Fruit fly (Drosophila melanogaster): ENCODE data around the gene CG9550.

The CG9550 gene

dm6 chr2L:6481310-6481738 lies 15.5 kb upstream of the CG9550 start:
- TF ChIP-seq pan (optimal IDR thresholded peaks at IDR 0.05), result no peak
- TF ChIP-seq psq (optimal IDR thresholded peaks at IDR 0.05), result no peak
- no peak for TF ChIP-seq Dll (optimal IDR thresholded peaks at IDR 0.05)
- no peak for TF ChIP-seq CG8478 (optimal IDR thresholded peaks at IDR 0.05)
- TF ChIP-seq EcR (GFP tag; optimal IDR thresholded peaks at IDR 0.05), result no peak
- TF ChIP-seq usp (GFP tag; optimal IDR thresholded peaks at IDR 0.05), result no peak

dm6 chr2L:6488676-6489140 lies 8.1 kb upstream of the CG9550 start, which contains the start of the genes KFase and epsilonCOP:
Gene KFase, minus strand, starts transcription at chr2L:6488756.
Gene epsilonCOP, plus strand, starts transcription at chr2L:6489090.
- no peak for TF ChIP-seq EcR (GFP tag; optimal IDR thresholded peaks at IDR 0.05)
- TF ChIP-seq usp (GFP tag; optimal IDR thresholded peaks at IDR 0.05), result no peak
- TF ChIP-seq pan (optimal IDR thresholded peaks at IDR 0.05), result no peak
- TF ChIP-seq CG8478 (optimal IDR thresholded peaks at IDR 0.05), result no peak
- TF ChIP-seq psq (optimal IDR thresholded peaks at IDR 0.05), result no peak
- TF ChIP-seq Dll (optimal IDR thresholded peaks at IDR 0.05), result no peak

- no peak for TF ChIP-seq psq (optimal IDR thresholded peaks at IDR 0.05)
- TF ChIP-seq pan (optimal IDR thresholded peaks at IDR 0.05), result no peak
- no peak for TF ChIP-seq Dll (optimal IDR thresholded peaks at IDR 0.05)
- TF ChIP-seq usp (GFP tag; optimal IDR thresholded peaks at IDR 0.05), result no peak
- TF ChIP-seq EcR (GFP tag; optimal IDR thresholded peaks at IDR 0.05), result no peak
- TF ChIP-seq CG8478 (optimal IDR thresholded peaks at IDR 0.05), result no peak
Measured at dm6 chr2L:6490783-6491249, 6.0 kb upstream of the CG9550 start, which contains the start of the genes Phf5a and CG31638. Gene Phf5a, minus strand, starts transcription at chr2L:6490843. Gene CG31638, plus strand, starts transcription at chr2L:6491061.

- TF ChIP-seq pan (optimal IDR thresholded peaks at IDR 0.05) (no peak), usp (GFP tag; optimal IDR thresholded peaks at IDR 0.05) (no peak), psq (optimal IDR thresholded peaks at IDR 0.05) (no peak), EcR (GFP tag; optimal IDR thresholded peaks at IDR 0.05) (no peak), CG8478 (optimal IDR thresholded peaks at IDR 0.05) (no peak), Dll (optimal IDR thresholded peaks at IDR 0.05) (no peak)
Measured at dm6 chr2L:6494405-6494816, 2.4 kb upstream of the CG9550 start, which contains the start of gene CG9547. Gene CG9547, minus strand, starts transcription at chr2L:6494532.

- TF ChIP-seq pan (optimal IDR thresholded peaks at IDR 0.05) (no peak), usp (GFP tag; optimal IDR thresholded peaks at IDR 0.05) (no peak), psq (optimal IDR thresholded peaks at IDR 0.05) (no peak), CG8478 (optimal IDR thresholded peaks at IDR 0.05) (no peak), EcR (GFP tag; optimal IDR thresholded peaks at IDR 0.05) (no peak), Dll (optimal IDR thresholded peaks at IDR 0.05) (no peak)
Measured at dm6 chr2L:6498448-6498847, 1.6 kb downstream of the CG9550 start, which contains the start of gene CG31637. Gene CG31637, plus strand, starts transcription at chr2L:6498647.

- TF ChIP-seq CG8478 (optimal IDR thresholded peaks at IDR 0.05) (no peak), pan (optimal IDR thresholded peaks at IDR 0.05) (no peak), EcR (GFP tag; optimal IDR thresholded peaks at IDR 0.05) (no peak), Dll (optimal IDR thresholded peaks at IDR 0.05) (no peak), usp (GFP tag; optimal IDR thresholded peaks at IDR 0.05) (no peak), psq (optimal IDR thresholded peaks at IDR 0.05) (no peak)
Measured at dm6 chr2L:6500648-6501325, 3.9 kb downstream of the CG9550 start.

DNA sequence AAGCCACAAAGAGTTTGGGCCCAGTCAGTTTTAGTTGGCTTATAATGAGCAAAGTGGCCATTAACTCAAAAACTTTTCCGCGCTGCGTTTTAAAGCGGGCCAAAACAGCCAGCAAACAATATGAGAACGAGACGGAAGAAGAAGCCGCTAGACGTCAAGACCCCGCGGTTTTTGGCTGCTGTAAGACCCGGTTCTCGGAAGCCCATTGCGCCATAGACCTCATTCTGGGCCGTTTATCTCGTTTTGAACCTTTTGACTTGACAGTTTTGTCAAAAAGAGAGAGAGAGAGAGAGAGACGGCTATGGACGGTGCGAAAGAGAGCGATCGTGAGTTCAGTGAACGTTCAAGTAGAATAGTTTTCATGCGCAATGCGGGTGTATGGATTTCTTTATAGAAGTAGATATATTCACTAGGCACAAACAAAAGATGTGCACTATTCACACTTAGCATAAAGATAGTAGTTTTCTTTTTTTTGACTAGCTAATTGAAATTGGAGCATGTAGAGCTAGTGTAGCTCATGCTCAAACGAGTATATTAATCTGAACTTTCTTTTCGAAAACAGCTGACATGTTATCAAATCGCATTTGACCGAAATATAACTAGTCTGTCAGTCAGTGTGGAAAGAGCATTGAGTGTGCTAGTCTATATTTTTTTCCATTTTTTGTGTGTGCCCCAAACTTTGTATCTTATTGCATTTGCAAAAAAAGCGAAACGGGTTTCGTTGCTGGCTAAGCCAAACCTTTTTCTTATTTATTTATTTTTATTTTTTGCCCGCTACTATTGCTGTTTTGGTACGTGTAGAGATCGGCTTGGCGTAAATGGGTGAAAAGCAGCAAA lies 6.3 kb downstream of the CG9550 start:
- TF ChIP-seq psq (optimal IDR thresholded peaks at IDR 0.05) (no peak), EcR (GFP tag; optimal IDR thresholded peaks at IDR 0.05) (no peak), CG8478 (optimal IDR thresholded peaks at IDR 0.05) (no peak), Dll (optimal IDR thresholded peaks at IDR 0.05) (no peak), pan (optimal IDR thresholded peaks at IDR 0.05) (no peak), usp (GFP tag; optimal IDR thresholded peaks at IDR 0.05) (no peak)

DNA sequence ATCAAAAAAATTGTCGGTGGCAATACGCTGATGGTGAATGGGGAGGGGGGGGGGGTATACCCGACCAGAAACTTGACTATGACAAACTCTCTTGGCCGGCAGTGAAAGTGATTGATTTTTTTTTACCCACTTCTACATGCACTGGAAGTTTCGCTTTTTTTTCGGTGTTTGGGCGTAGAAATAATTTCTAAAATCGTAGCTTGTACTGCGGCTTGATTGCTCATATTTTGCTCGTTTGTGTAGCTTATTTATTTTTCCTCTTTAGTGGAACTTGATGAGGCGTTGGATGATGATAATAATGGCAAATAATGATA lies 6.8 kb downstream of the CG9550 start:
- no peak for TF ChIP-seq CG8478 (optimal IDR thresholded peaks at IDR 0.05)
- no peak for TF ChIP-seq usp (GFP tag; optimal IDR thresholded peaks at IDR 0.05)
- no peak for TF ChIP-seq psq (optimal IDR thresholded peaks at IDR 0.05)
- TF ChIP-seq Dll (optimal IDR thresholded peaks at IDR 0.05), result no peak
- no peak for TF ChIP-seq EcR (GFP tag; optimal IDR thresholded peaks at IDR 0.05)
- TF ChIP-seq pan (optimal IDR thresholded peaks at IDR 0.05), result no peak

- TF ChIP-seq CG8478 (optimal IDR thresholded peaks at IDR 0.05) (no peak), Dll (optimal IDR thresholded peaks at IDR 0.05) (no peak), usp (GFP tag; optimal IDR thresholded peaks at IDR 0.05) (no peak), EcR (GFP tag; optimal IDR thresholded peaks at IDR 0.05) (no peak), psq (optimal IDR thresholded peaks at IDR 0.05) (no peak), pan (optimal IDR thresholded peaks at IDR 0.05) (no peak)
Measured at dm6 chr2L:6508666-6509065, 11.8 kb downstream of the CG9550 start.

DNA sequence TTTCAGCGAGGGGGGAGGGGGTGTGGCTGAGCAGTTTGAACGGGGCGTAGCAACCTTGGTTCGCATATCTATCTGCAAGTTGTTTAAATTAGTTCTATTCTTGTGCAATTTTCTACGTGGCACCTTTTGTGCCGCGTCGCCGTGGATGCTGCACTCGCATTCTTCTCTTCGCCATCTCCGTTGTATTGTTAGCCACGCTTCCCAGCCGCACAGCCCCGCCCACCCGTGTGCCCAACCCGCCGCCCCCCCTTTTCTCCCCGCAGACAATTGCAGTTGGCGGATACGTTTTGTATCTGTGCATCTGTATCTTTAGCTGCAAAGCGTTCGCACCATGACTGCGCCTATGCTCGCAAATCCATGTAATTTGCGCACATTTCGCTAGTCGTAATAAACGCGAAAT lies 17.1 kb downstream of the CG9550 start:
- no peak for TF ChIP-seq usp (GFP tag; optimal IDR thresholded peaks at IDR 0.05)
- no peak for TF ChIP-seq Dll (optimal IDR thresholded peaks at IDR 0.05)
- no peak for TF ChIP-seq CG8478 (optimal IDR thresholded peaks at IDR 0.05)
- no peak for TF ChIP-seq EcR (GFP tag; optimal IDR thresholded peaks at IDR 0.05)
- no peak for TF ChIP-seq psq (optimal IDR thresholded peaks at IDR 0.05)
- no peak for TF ChIP-seq pan (optimal IDR thresholded peaks at IDR 0.05)

DNA sequence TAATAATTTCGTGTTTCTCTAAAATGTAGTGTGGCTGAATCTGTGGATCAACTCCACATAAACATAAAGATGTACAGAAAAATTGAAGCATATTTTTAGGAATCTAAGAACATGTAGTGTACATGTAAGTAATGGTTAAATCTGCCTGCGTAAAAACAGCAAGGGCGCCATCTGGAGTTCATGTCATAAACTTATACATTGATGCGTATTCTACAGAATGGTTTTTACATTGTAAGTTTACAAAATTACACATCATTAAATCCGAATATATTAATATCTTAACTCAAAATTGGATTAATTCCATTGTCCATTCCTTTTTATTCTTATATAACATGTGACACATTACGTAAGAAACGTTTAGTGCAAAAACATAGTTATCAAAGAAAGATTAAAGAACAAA lies 30.1 kb downstream of the CG9550 start:
- TF ChIP-seq usp (GFP tag; optimal IDR thresholded peaks at IDR 0.05), result no peak
- no peak for TF ChIP-seq Dll (optimal IDR thresholded peaks at IDR 0.05)
- TF ChIP-seq EcR (GFP tag; optimal IDR thresholded peaks at IDR 0.05), result no peak
- no peak for TF ChIP-seq CG8478 (optimal IDR thresholded peaks at IDR 0.05)
- no peak for TF ChIP-seq psq (optimal IDR thresholded peaks at IDR 0.05)
- TF ChIP-seq pan (optimal IDR thresholded peaks at IDR 0.05), result no peak

Measured in whole organism.